Worm (Caenorhabditis elegans) whole organism, early embryonic: ENCODE measurements around the gene K08C7.6.

Experiments
- B0310.2 ChIP-seq: sonication (generic microtip); optimal IDR thresholded peaks from 2 replicates; lab custom pipeline; 2016; ENCODE audit warnings: mild to moderate bottlenecking, missing genetic modification characterization, missing compliant biosample characterization
- aly-1 ChIP-seq: sonication (generic microtip); optimal IDR thresholded peaks from 2 replicates; lab custom pipeline; 2016; ENCODE audit warnings: missing genetic modification characterization, missing compliant biosample characterization
- ama-1 ChIP-seq: fragments of 150-350 bp; optimal IDR thresholded peaks from 2 replicates; lab custom pipeline; 2014
- ceh-13 ChIP-seq: fragments of 200-800 bp; sonication (Bioruptor generic); optimal IDR thresholded peaks from 2 replicates; lab custom pipeline; 2018; ENCODE audit warnings: mild to moderate bottlenecking, missing genetic modification characterization, missing compliant biosample characterization
- ceh-36 ChIP-seq: sonication (generic microtip); optimal IDR thresholded peaks from 2 replicates; lab custom pipeline; 2016; ENCODE audit warnings: missing genetic modification characterization, inconsistent platforms, missing compliant biosample characterization
- flt-1 ChIP-seq: fragments of 200-800 bp; sonication (Bioruptor generic); IDR thresholded peaks from 2 replicates; pipeline ENCODE4 v1.3.6; 2022; ENCODE audit warnings: missing genetic modification characterization, missing compliant biosample characterization
- hmbx-1 ChIP-seq: sonication (generic microtip); optimal IDR thresholded peaks from 2 replicates; lab custom pipeline; 2016; ENCODE audit warnings: mild to moderate bottlenecking, missing genetic modification characterization, missing compliant biosample characterization
- hmg-4 ChIP-seq: fragments of 200-800 bp; sonication (Bioruptor generic); optimal IDR thresholded peaks from 2 replicates; lab custom pipeline; 2018; ENCODE audit warnings: mild to moderate bottlenecking, missing genetic modification characterization, missing compliant biosample characterization
- hnd-1 ChIP-seq: sonication (generic microtip); optimal IDR thresholded peaks from 2 replicates; lab custom pipeline; 2016; ENCODE audit warnings: missing genetic modification characterization, missing compliant biosample characterization
- pes-1 ChIP-seq: fragments of 200-800 bp; sonication (Bioruptor generic); IDR thresholded peaks from 2 replicates; pipeline ENCODE4 v1.3.6; 2022; ENCODE audit warnings: missing genetic modification reagents, missing genetic modification characterization, missing compliant biosample characterization
- scrt-1 ChIP-seq: fragments of 200-800 bp; sonication (Bioruptor generic); IDR thresholded peaks from 2 replicates; pipeline ENCODE4 v1.3.6; 2022; ENCODE audit warnings: missing genetic modification characterization, missing compliant biosample characterization
- sea-1 ChIP-seq: fragments of 200-800 bp; sonication (Bioruptor generic); conservative IDR thresholded peaks from 2 replicates; pipeline ENCODE4 v1.3.6; 2022; ENCODE audit warnings: missing genetic modification characterization, missing compliant biosample characterization
- tbx-11 ChIP-seq: fragments of 200-800 bp; sonication (Bioruptor generic); IDR thresholded peaks from 2 replicates; pipeline ENCODE4 v1.3.6; 2022; ENCODE audit warnings: missing genetic modification characterization, missing compliant biosample characterization
- tbx-37 ChIP-seq: fragments of 200-800 bp; sonication (Bioruptor generic); conservative IDR thresholded peaks from 2 replicates; pipeline ENCODE4 v1.3.6; 2022; ENCODE audit warnings: missing genetic modification reagents, missing genetic modification characterization, missing compliant biosample characterization

DNA sequence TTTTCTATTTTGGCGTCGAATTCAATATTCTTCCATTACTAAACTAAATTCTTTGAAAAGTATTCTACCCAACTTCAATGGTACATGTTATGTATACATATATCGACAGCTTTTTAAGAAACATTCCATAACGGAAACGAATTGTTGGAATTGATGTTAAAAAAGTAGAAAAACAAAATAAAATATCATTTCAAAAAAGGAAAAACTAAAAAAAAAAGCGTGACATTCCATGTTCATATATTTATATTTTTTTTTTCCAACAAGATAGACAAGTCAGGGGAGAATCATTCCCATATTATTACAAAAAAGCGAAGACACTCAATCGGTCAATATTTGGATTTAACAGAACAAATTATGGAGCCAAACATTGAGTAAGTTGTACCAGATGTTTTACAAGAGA, 19.5 kb upstream of the K08C7.6 start, which contains the start of gene R102.10:
- TF ChIP-seq scrt-1 (GFP tag; lab: Robert Waterston, UW) (no peak), ama-1 (lab: Kevin White, UChicago) (no peak), aly-1 (tag; lab: Kevin White, UChicago) (no peak), flt-1 (no peak), ceh-36 (tag; lab: Kevin White, UChicago) (no peak), sea-1 (GFP tag; lab: Robert Waterston, UW) (no peak), ceh-13 (GFP tag; lab: Kevin White, UChicago) (no peak), B0310.2 (tag; lab: Kevin White, UChicago) (no peak), tbx-11 (GFP tag; lab: Robert Waterston, UW) (no peak), hmg-4 (GFP tag; lab: Kevin White, UChicago) (no peak), pes-1 (GFP tag; lab: Robert Waterston, UW) (no peak), hmbx-1 (tag; lab: Kevin White, UChicago) (no peak), tbx-37 (GFP tag; lab: Robert Waterston, UW) (no peak), hnd-1 (tag; lab: Kevin White, UChicago) (no peak)
